Worm (Caenorhabditis elegans): ENCODE data around the gene nlp-45.

ce11 chrX:2294198-2294800 is 43.8 kb downstream of the nlp-45 start, which contains the start of gene T10H10.2:
- no peak for TF ChIP-seq ama-1 (optimal IDR thresholded peaks at IDR 0.05)
- TF ChIP-seq elt-2 (tag; optimal IDR thresholded peaks at IDR 0.05) = no peak
- no peak for TF ChIP-seq pha-2 (tag; optimal IDR thresholded peaks at IDR 0.05)
- TF ChIP-seq pqm-1 (tag; optimal IDR thresholded peaks at IDR 0.05) = no peak
- no peak for TF ChIP-seq tbx-2 (tag; optimal IDR thresholded peaks at IDR 0.05)

Data from whole organism, late embryonic.